Worm (Caenorhabditis elegans): ENCODE results near the gene yars-2.

The yars-2 gene

ce11 chrIV:4745422-4745821, 33.0 kb upstream of the yars-2 start, which contains the start of gene timm-17B.1:
Gene timm-17B.1 (minus strand): TSS chrIV:4745492.
- peak; percentile 83 for TF ChIP-seq snu-23 (GFP tag; optimal IDR thresholded peaks at IDR 0.05)
- no peak for TF ChIP-seq efl-3 (GFP tag; optimal IDR thresholded peaks at IDR 0.05)
- TF ChIP-seq nhr-77 (tag; optimal IDR thresholded peaks at IDR 0.05) = peak; percentile 16
- no peak for TF ChIP-seq zip-4 (GFP tag; optimal IDR thresholded peaks at IDR 0.05)
- peak; percentile 71 to 79 for TF ChIP-seq efl-1 (optimal IDR thresholded peaks at IDR 0.05)
- peak; percentile 76 to 97 for TF ChIP-seq efl-1 (GFP tag; optimal IDR thresholded peaks at IDR 0.05 in 1 of 2)
- TF ChIP-seq blmp-1 (tag; optimal IDR thresholded peaks at IDR 0.05) = no peak
- TF ChIP-seq lin-15B (tag; optimal IDR thresholded peaks at IDR 0.05) = peak; percentile 50
- TF ChIP-seq ceh-82 (tag; optimal IDR thresholded peaks at IDR 0.05) = peak; percentile 72 to 79 (median 78)
- TF ChIP-seq ets-5 (GFP tag; IDR thresholded peaks at IDR 0.05) = no peak
- TF ChIP-seq dpl-1 (GFP tag; optimal IDR thresholded peaks at IDR 0.05) = peak; percentile 73 to 81 (median 81)
- peak; percentile 55 for TF ChIP-seq F16B12.6 (tag; optimal IDR thresholded peaks at IDR 0.05)
- peak; percentile 69 for TF ChIP-seq irx-1 (tag; optimal IDR thresholded peaks at IDR 0.05)
- peak in 1 of 2 experiments; percentile 44 for TF ChIP-seq ztf-11 (tag; optimal IDR thresholded peaks at IDR 0.05)
- no peak for TF ChIP-seq ceh-88 (GFP tag; IDR thresholded peaks at IDR 0.05)
- TF ChIP-seq elt-3 (tag; optimal IDR thresholded peaks at IDR 0.05) = peak in 2 of 6 experiments; percentile 25 to 45
- peak; percentile 81 for TF ChIP-seq xbp-1 (tag; optimal IDR thresholded peaks at IDR 0.05)
- TF ChIP-seq egl-13 (tag; optimal IDR thresholded peaks at IDR 0.05) = peak; percentile 58
- TF ChIP-seq mab-9 (GFP tag; IDR thresholded peaks at IDR 0.05) = 0 out of 2 replicates have a peak, but pooled peaks have one; percentile 40
- TF ChIP-seq elt-2 (tag; optimal IDR thresholded peaks at IDR 0.05) = peak; percentile 26
- no peak for TF ChIP-seq unc-98 (GFP tag; IDR thresholded peaks at IDR 0.05)
- TF ChIP-seq tlp-1 (tag; optimal IDR thresholded peaks at IDR 0.05) = no peak
- peak; percentile 73 for TF ChIP-seq tbx-2 (tag; optimal IDR thresholded peaks at IDR 0.05)
- peak; percentile 50 for TF ChIP-seq aly-2 (tag; optimal IDR thresholded peaks at IDR 0.05)
- no peak for TF ChIP-seq ces-1 (GFP tag; optimal IDR thresholded peaks at IDR 0.05)
- no peak for TF ChIP-seq Y116A8C.19 (tag; optimal IDR thresholded peaks at IDR 0.05; ENCODE audit: borderline replicate concordance)
- TF ChIP-seq snpc-4 (tag; optimal IDR thresholded peaks at IDR 0.05) = peak; percentile 67
- TF ChIP-seq ztf-4 (tag; optimal IDR thresholded peaks at IDR 0.05) = peak; percentile 35
- TF ChIP-seq nhr-71 (tag; optimal IDR thresholded peaks at IDR 0.05) = peak; percentile 84
- peak in 1 of 2 experiments; percentile 56 for TF ChIP-seq mdl-1 (tag; optimal IDR thresholded peaks at IDR 0.05)
- peak; percentile 63 for TF ChIP-seq grh-1 (GFP tag; IDR thresholded peaks at IDR 0.05)
- peak; percentile 39 for TF ChIP-seq jun-1 (tag; optimal IDR thresholded peaks at IDR 0.05)
- TF ChIP-seq aha-1 (tag; optimal IDR thresholded peaks at IDR 0.05) = no peak
- TF ChIP-seq isw-1 (GFP tag; IDR thresholded peaks at IDR 0.05) = peak; percentile 75
- TF ChIP-seq nhr-20 (tag; optimal IDR thresholded peaks at IDR 0.05) = peak; percentile 73
- TF ChIP-seq C04F5.9 (tag; optimal IDR thresholded peaks at IDR 0.05) = peak; percentile 5
- TF ChIP-seq sptf-1 (tag; optimal IDR thresholded peaks at IDR 0.05) = no peak
- TF ChIP-seq C16A3.4 (tag; optimal IDR thresholded peaks at IDR 0.05) = peak; percentile 79
- TF ChIP-seq mep-1 (tag; optimal IDR thresholded peaks at IDR 0.05) = peak; percentile 93
- peak; percentile 24 for TF ChIP-seq fos-1 (tag; optimal IDR thresholded peaks at IDR 0.05)
- TF ChIP-seq nhr-12 (tag; optimal IDR thresholded peaks at IDR 0.05) = no peak
- TF ChIP-seq ama-1 (optimal IDR thresholded peaks at IDR 0.05) = no peak
- peak; percentile 34 for TF ChIP-seq ceh-90 (tag; optimal IDR thresholded peaks at IDR 0.05)
- peak; percentile 76 for TF ChIP-seq nhr-90 (tag; optimal IDR thresholded peaks at IDR 0.05; ENCODE audit: poor library complexity)
- peak; percentile 88 for TF ChIP-seq nhr-47 (tag; optimal IDR thresholded peaks at IDR 0.05)
- peak; percentile 82 for TF ChIP-seq swsn-7 (tag; optimal IDR thresholded peaks at IDR 0.05)
- peak; percentile 80 for TF ChIP-seq rnt-1 (tag; optimal IDR thresholded peaks at IDR 0.05)
- peak; percentile 45 for TF ChIP-seq lir-3 (tag; optimal IDR thresholded peaks at IDR 0.05; ENCODE audit: poor library complexity)
- TF ChIP-seq alr-1 (tag; optimal IDR thresholded peaks at IDR 0.05; ENCODE audit: borderline replicate concordance) = no peak
- TF ChIP-seq nhr-19 (GFP tag; conservative IDR thresholded peaks at IDR 0.05) = peak; percentile 82
- TF ChIP-seq unc-62 (GFP tag; optimal IDR thresholded peaks at IDR 0.05) = no peak
- peak; percentile 49 for TF ChIP-seq skn-1 (tag; optimal IDR thresholded peaks at IDR 0.05)
- TF ChIP-seq lin-35 (GFP tag; optimal IDR thresholded peaks at IDR 0.05) = peak; percentile 78 to 83
- peak; percentile 72 for TF ChIP-seq dsc-1 (tag; optimal IDR thresholded peaks at IDR 0.05)

Data from whole organism, L1 larva.